Fruit fly (Drosophila melanogaster): Measurements from ENCODE around the gene Rrp40.

The Rrp40 gene

DNA sequence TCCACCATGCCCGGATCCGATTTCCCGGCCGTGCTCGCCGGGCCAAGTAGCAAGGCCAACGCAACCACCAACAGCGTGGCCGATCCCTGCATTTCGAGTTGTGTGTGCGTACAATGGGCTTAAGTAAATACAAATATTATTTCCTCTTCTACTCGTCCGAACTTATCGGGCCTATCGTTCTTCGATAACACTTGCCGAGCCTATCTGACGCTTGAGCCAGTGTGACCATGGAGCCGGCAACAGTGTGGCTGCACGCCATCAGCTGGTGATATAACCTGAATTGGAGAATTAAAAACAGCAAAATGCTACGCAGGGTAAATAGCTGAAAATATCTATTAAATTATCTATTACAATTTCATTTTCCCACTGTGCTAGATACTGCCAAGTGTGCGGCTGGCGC lies 18.3 kb upstream of the Rrp40 start, which contains the start of the genes CG17660 and mRpL48 (continued):
- TF ChIP-seq CG14014 (GFP tag; IDR thresholded peaks at IDR 0.05) (peak; percentile 45; the same call in 1 of the 2 replicates), kni (GFP tag; optimal IDR thresholded peaks at IDR 0.05) (peak; percentile 12), phol (tag; optimal IDR thresholded peaks at IDR 0.05) (peak; percentile 25), CG4360 (GFP tag; IDR thresholded peaks at IDR 0.05) (peak; percentile 26; the same call in 1 of the 2 replicates), caup (GFP tag; optimal IDR thresholded peaks at IDR 0.05; ENCODE audit: severe bottlenecking) (peak; percentile 22), CG7839 (tag; optimal IDR thresholded peaks at IDR 0.05) (no peak), unc-4 (GFP tag; IDR thresholded peaks at IDR 0.05; ENCODE audit: partially characterized antibody) (peak; percentile 66), Ets97D (GFP tag; optimal IDR thresholded peaks at IDR 0.05) (peak; percentile 75), seq (GFP tag; IDR thresholded peaks at IDR 0.05) (no peak), bigmax (GFP tag; optimal IDR thresholded peaks at IDR 0.05) (peak; percentile 96), trem (tag; optimal IDR thresholded peaks at IDR 0.05) (peak; percentile 75), amos (GFP tag; IDR thresholded peaks at IDR 0.05; ENCODE audit: partially characterized antibody) (peak; percentile 76; the same call in 1 of the 2 replicates), chinmo (GFP tag; IDR thresholded peaks at IDR 0.05; ENCODE audit: partially characterized antibody) (peak; percentile 96), Meics (GFP tag; optimal IDR thresholded peaks at IDR 0.05) (peak; percentile 28), mld (GFP tag; IDR thresholded peaks at IDR 0.05; ENCODE audit: partially characterized antibody) (peak; percentile 72; the same call in 2 of the 3 replicates), psq (GFP tag; optimal IDR thresholded peaks at IDR 0.05) (no peak), gro (GFP tag; optimal IDR thresholded peaks at IDR 0.05) (peak; percentile 62), Fer1 (GFP tag; optimal IDR thresholded peaks at IDR 0.05) (peak; percentile 41), MTF-1 (GFP tag; optimal IDR thresholded peaks at IDR 0.05; ENCODE audit: borderline replicate concordance) (peak; percentile 3), E2f2 (GFP tag; IDR thresholded peaks at IDR 0.05) (peak; percentile 54; the same call in 1 of the 2 replicates), nerfin-2 (GFP tag; IDR thresholded peaks at IDR 0.05; ENCODE audit: partially characterized antibody) (peak; percentile 72), tna (GFP tag; IDR thresholded peaks at IDR 0.05; ENCODE audit: partially characterized antibody) (peak; percentile 56), pan (optimal IDR thresholded peaks at IDR 0.05) (no peak), pan (GFP tag; optimal IDR thresholded peaks at IDR 0.05 in 1 of 2, IDR thresholded peaks at IDR 0.05 in 1 of 2) (peak in 1 of 2 experiments; percentile 15)

dm6 chr2L:1715699-1716333 lies 12.7 kb upstream of the Rrp40 start, which contains the start of gene frtz:
Gene frtz (minus strand): TSS chr2L:1715851.
- TF ChIP-seq CG9817 (tag; optimal IDR thresholded peaks at IDR 0.05) (peak; percentile 9), CG6254 (GFP tag; optimal IDR thresholded peaks at IDR 0.05) (no peak), zf30C (GFP tag; optimal IDR thresholded peaks at IDR 0.05) (no peak), Jarid2 (GFP tag; optimal IDR thresholded peaks at IDR 0.05) (no peak), CG11504 (tag; optimal IDR thresholded peaks at IDR 0.05) (peak; percentile 89), tll (GFP tag; optimal IDR thresholded peaks at IDR 0.05) (no peak), Pdp1 (GFP tag; optimal IDR thresholded peaks at IDR 0.05) (peak in 1 of 2 experiments; percentile 35), CG4617 (GFP tag; optimal IDR thresholded peaks at IDR 0.05; ENCODE audit: borderline replicate concordance) (peak; percentile 53), CG10274 (GFP tag; optimal IDR thresholded peaks at IDR 0.05) (no peak), CG3726 (GFP tag; IDR thresholded peaks at IDR 0.05) (no peak), en (GFP tag; optimal IDR thresholded peaks at IDR 0.05) (no peak), Bgb (GFP tag; IDR thresholded peaks at IDR 0.05; ENCODE audit: partially characterized antibody) (peak; percentile 90), CG13123 (GFP tag; optimal IDR thresholded peaks at IDR 0.05) (no peak), CG8924 (tag; optimal IDR thresholded peaks at IDR 0.05) (peak; percentile 5), nmo (GFP tag; optimal IDR thresholded peaks at IDR 0.05) (peak; percentile 32), pros (GFP tag; optimal IDR thresholded peaks at IDR 0.05) (no peak), fd96Cb (tag; optimal IDR thresholded peaks at IDR 0.05) (no peak), CG10543 (GFP tag; optimal IDR thresholded peaks at IDR 0.05) (no peak), Fer1 (GFP tag; optimal IDR thresholded peaks at IDR 0.05) (no peak), exex (tag; optimal IDR thresholded peaks at IDR 0.05) (peak; percentile 79), pho (GFP tag; optimal IDR thresholded peaks at IDR 0.05) (peak; percentile 19), CHES-1-like (GFP tag; optimal IDR thresholded peaks at IDR 0.05) (peak; percentile 29), crol (GFP tag; IDR thresholded peaks at IDR 0.05) (no peak), CG12155 (GFP tag; optimal IDR thresholded peaks at IDR 0.05) (peak; percentile 29), phol (tag; optimal IDR thresholded peaks at IDR 0.05) (peak; percentile 38)

Data from whole organism, embryonic.